Worm (Caenorhabditis elegans) whole organism, mixed stage, embryonic: ENCODE data around the gene W09B6.4.

Experiments
- bed-3 ChIP-seq: fragments of 200-800 bp; sonication (Bioruptor generic); optimal IDR thresholded peaks from 3 replicates; lab custom pipeline; 2018; ENCODE audit warnings: mild to moderate bottlenecking, missing genetic modification characterization, moderate library complexity, missing compliant biosample characterization
- ceh-39 ChIP-seq: fragments of 150-350 bp; optimal IDR thresholded peaks from 2 replicates; lab custom pipeline; 2014; ENCODE audit warnings: missing biosample characterization, missing genetic modification characterization
- ceh-43 ChIP-seq: fragments of 200-800 bp; sonication (Bioruptor generic); optimal IDR thresholded peaks from 2 replicates; lab custom pipeline; 2018; ENCODE audit warnings: mild to moderate bottlenecking, missing genetic modification characterization, moderate library complexity, missing compliant biosample characterization
- ceh-83 ChIP-seq: fragments of 200-800 bp; sonication (Bioruptor generic); optimal IDR thresholded peaks from 2 replicates; lab custom pipeline; 2018; ENCODE audit warnings: mild to moderate bottlenecking, missing genetic modification characterization, missing compliant biosample characterization
- ces-1 ChIP-seq: fragments of 150-350 bp; optimal IDR thresholded peaks from 2 replicates; lab custom pipeline; 2014; ENCODE audit warnings: missing biosample characterization, missing genetic modification reagents, missing genetic modification characterization
- cnd-1 ChIP-seq: fragments of 200-800 bp; sonication (Bioruptor generic); optimal IDR thresholded peaks from 2 replicates; lab custom pipeline; 2018; ENCODE audit warnings: mild to moderate bottlenecking, missing genetic modification characterization, missing compliant biosample characterization
- drap-1 ChIP-seq: fragments of 200-800 bp; sonication (Bioruptor generic); optimal IDR thresholded peaks from 3 replicates; lab custom pipeline; 2018; ENCODE audit warnings: mild to moderate bottlenecking, missing genetic modification characterization, missing compliant biosample characterization
- elt-1 ChIP-seq: sonication (generic microtip); optimal IDR thresholded peaks from 2 replicates; lab custom pipeline; 2017; ENCODE audit warnings: missing genetic modification characterization, mild to moderate bottlenecking, missing compliant biosample characterization, antibody characterized with exemption, moderate library complexity, borderline replicate concordance; ENCODE audit not compliant: insufficient read depth
- elt-3 ChIP-seq: fragments of 150-350 bp; optimal IDR thresholded peaks from 2 replicates; lab custom pipeline; 2014; ENCODE audit warnings: missing biosample characterization, missing genetic modification characterization
- flh-1 ChIP-seq: fragments of 200-800 bp; sonication (Bioruptor generic); optimal IDR thresholded peaks from 2 replicates; lab custom pipeline; 2018; ENCODE audit warnings: mild to moderate bottlenecking, missing genetic modification characterization, moderate library complexity, missing compliant biosample characterization
- ham-2 ChIP-seq: fragments of 200-800 bp; sonication (Bioruptor generic); optimal IDR thresholded peaks from 2 replicates; lab custom pipeline; 2018; ENCODE audit warnings: mild to moderate bottlenecking, missing genetic modification characterization, missing compliant biosample characterization
- hlh-1 ChIP-seq: fragments of 150-350 bp; optimal IDR thresholded peaks from 2 replicates; lab custom pipeline; 2014; ENCODE audit warnings: missing biosample characterization, missing genetic modification reagents, missing genetic modification characterization
- lin-13 ChIP-seq: fragments of 150-350 bp; optimal IDR thresholded peaks from 2 replicates; lab custom pipeline; 2014; ENCODE audit warnings: missing biosample characterization, missing genetic modification characterization
- lin-32 ChIP-seq: fragments of 200-800 bp; sonication (Bioruptor generic); optimal IDR thresholded peaks from 2 replicates; lab custom pipeline; 2018; ENCODE audit warnings: mild to moderate bottlenecking, missing genetic modification characterization, missing compliant biosample characterization
- lsy-2 ChIP-seq: fragments of 150-350 bp; optimal IDR thresholded peaks from 2 replicates; lab custom pipeline; 2014; ENCODE audit warnings: missing biosample characterization, missing genetic modification characterization
- mab-5 ChIP-seq: fragments of 150-350 bp; optimal IDR thresholded peaks from 2 replicates; lab custom pipeline; 2014; ENCODE audit warnings: missing biosample characterization, missing genetic modification characterization
- mep-1 ChIP-seq: fragments of 150-350 bp; optimal IDR thresholded peaks from 2 replicates; lab custom pipeline; 2017; ENCODE audit warnings: missing biosample characterization, missing genetic modification reagents, missing genetic modification characterization, inconsistent platforms
- mls-2 ChIP-seq: sonication (generic microtip); optimal IDR thresholded peaks from 2 replicates; lab custom pipeline; 2016; ENCODE audit warnings: mild to moderate bottlenecking, missing genetic modification characterization, moderate library complexity, missing compliant biosample characterization
- nhr-12 ChIP-seq: fragments of 150-350 bp; optimal IDR thresholded peaks from 2 replicates; lab custom pipeline; 2014; ENCODE audit warnings: missing biosample characterization, missing genetic modification characterization
- nhr-237 ChIP-seq: fragments of 150-350 bp; optimal IDR thresholded peaks from 2 replicates; lab custom pipeline; 2014; ENCODE audit warnings: missing biosample characterization, missing genetic modification characterization
- nhr-28 ChIP-seq: fragments of 150-350 bp; optimal IDR thresholded peaks from 2 replicates; lab custom pipeline; 2014; ENCODE audit warnings: missing biosample characterization, missing genetic modification characterization
- nhr-76 ChIP-seq: sonication (generic microtip); optimal IDR thresholded peaks from 2 replicates; lab custom pipeline; 2017; ENCODE audit warnings: missing biosample characterization, missing genetic modification characterization
- pha-4 ChIP-seq: fragments of 150-350 bp; optimal IDR thresholded peaks from 2 replicates; lab custom pipeline; 2018; ENCODE audit warnings: missing biosample characterization, missing genetic modification reagents, missing genetic modification characterization
- sem-2 ChIP-seq: fragments of 200-800 bp; sonication (Bioruptor generic); optimal IDR thresholded peaks from 2 replicates; lab custom pipeline; 2018; ENCODE audit warnings: mild to moderate bottlenecking, missing genetic modification characterization, missing compliant biosample characterization
- snpc-4 ChIP-seq: fragments of 150-350 bp; optimal IDR thresholded peaks from 2 replicates; lab custom pipeline; 2014; ENCODE audit warnings: missing biosample characterization, missing genetic modification characterization
- sptf-1 ChIP-seq: sonication (generic microtip); optimal IDR thresholded peaks from 2 replicates; lab custom pipeline; 2017; ENCODE audit warnings: mild to moderate bottlenecking, missing genetic modification characterization, moderate library complexity, missing compliant biosample characterization
- tbx-8 ChIP-seq: fragments of 200-800 bp; sonication (Bioruptor generic); optimal IDR thresholded peaks from 2 replicates; lab custom pipeline; 2018; ENCODE audit warnings: mild to moderate bottlenecking, missing genetic modification characterization, moderate library complexity, missing compliant biosample characterization
- unc-120 ChIP-seq: sonication (generic microtip); optimal IDR thresholded peaks from 2 replicates; lab custom pipeline; 2017; ENCODE audit warnings: missing genetic modification characterization, missing compliant biosample characterization; ENCODE audit not compliant: poor library complexity, severe bottlenecking
- unc-39 ChIP-seq: fragments of 150-350 bp; optimal IDR thresholded peaks from 2 replicates; lab custom pipeline; 2014; ENCODE audit warnings: missing biosample characterization, missing genetic modification characterization
- unc-62 ChIP-seq: fragments of 150-350 bp; optimal IDR thresholded peaks from 2 replicates; lab custom pipeline; 2014; ENCODE audit warnings: missing biosample characterization, missing genetic modification reagents, missing genetic modification characterization
- ztf-11 ChIP-seq: fragments of 150-350 bp; optimal IDR thresholded peaks from 2 replicates; lab custom pipeline; 2014; ENCODE audit warnings: missing biosample characterization, missing genetic modification characterization

W09B6.4 gene

ce11 chrII:1130241-1130640 lies 10.4 kb downstream of the W09B6.4 start:
- no peak for TF ChIP-seq mls-2 (tag; lab: Kevin White, UChicago)
- no peak for TF ChIP-seq ceh-83 (GFP tag; lab: Kevin White, UChicago)
- no peak for TF ChIP-seq lin-32
- no peak for TF ChIP-seq mab-5 (tag; lab: Kevin White, UChicago)
- no peak for TF ChIP-seq drap-1
- no peak for TF ChIP-seq ztf-11 (tag; lab: Kevin White, UChicago)
- TF ChIP-seq bed-3 (GFP tag; lab: Kevin White, UChicago) = no peak
- no peak for TF ChIP-seq unc-120 (tag; lab: Kevin White, UChicago)
- no peak for TF ChIP-seq unc-62
- TF ChIP-seq ceh-43 (GFP tag; lab: Kevin White, UChicago) = no peak
- TF ChIP-seq, all 35 proteins: peak for 0

DNA sequence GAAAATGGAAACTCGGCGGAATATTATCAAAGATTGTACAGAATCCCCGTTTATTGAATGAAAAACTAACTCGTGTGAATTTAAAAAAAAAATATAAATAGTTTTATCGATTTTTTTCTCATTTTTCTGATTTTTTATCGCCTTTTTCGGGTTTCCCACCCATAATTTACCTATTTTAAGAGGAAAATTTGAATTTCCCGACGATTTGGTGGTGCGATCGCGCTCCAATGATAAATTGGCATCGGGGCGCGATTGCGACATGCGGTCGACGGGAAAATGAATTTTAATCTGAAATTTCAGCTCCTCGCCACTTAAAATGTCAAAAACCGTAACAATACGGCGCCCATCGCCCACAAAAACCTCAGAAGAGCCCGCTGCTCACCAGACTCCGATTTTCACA lies 13.0 kb downstream of the W09B6.4 start, which contains the start of gene taf-6.1:
TSS of gene taf-6.1 (plus strand) at position 301 of the 400 bp plus-strand sequence.
- TF ChIP-seq nhr-76 (tag; lab: Kevin White, UChicago) (no peak), mls-2 (tag; lab: Kevin White, UChicago) (no peak), lsy-2 (tag; lab: Kevin White, UChicago) (no peak), ceh-43 (GFP tag; lab: Kevin White, UChicago) (no peak), drap-1 (no peak), ceh-83 (GFP tag; lab: Kevin White, UChicago) (no peak), unc-62 (no peak), elt-3 (tag; lab: Kevin White, UChicago) (no peak), nhr-237 (no peak)

DNA sequence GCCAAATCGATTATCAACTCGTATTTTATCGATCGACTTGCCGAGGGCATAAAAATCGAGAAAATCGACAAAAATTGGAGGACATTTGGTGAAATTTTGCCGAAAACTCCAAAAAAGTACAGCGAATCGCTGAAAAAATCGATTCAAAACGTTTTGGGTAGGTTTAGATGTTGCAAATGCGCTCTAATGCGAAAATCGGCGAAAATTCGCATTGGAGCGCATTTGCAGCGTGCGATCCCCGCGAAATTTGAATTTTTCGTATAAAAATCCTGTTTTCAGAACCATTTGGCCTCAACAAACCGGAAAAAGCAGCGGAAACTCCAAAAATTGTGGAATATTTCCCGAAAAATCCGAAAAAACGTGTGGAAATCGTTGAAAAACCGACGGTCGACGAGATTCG lies 14.2 kb downstream of the W09B6.4 start:
- TF ChIP-seq sptf-1 (tag; lab: Kevin White, UChicago) = no peak
- no peak for TF ChIP-seq nhr-28 (tag; lab: Kevin White, UChicago)
- no peak for TF ChIP-seq ces-1 (GFP tag; lab: Kevin White, UChicago)
- no peak for TF ChIP-seq lin-13 (tag; lab: Kevin White, UChicago)
- no peak for TF ChIP-seq elt-3 (tag; lab: Kevin White, UChicago)
- no peak for TF ChIP-seq mep-1 (tag; lab: Kevin White, UChicago)
- no peak for TF ChIP-seq flh-1 (GFP tag; lab: Kevin White, UChicago)
- no peak for TF ChIP-seq mab-5 (tag; lab: Kevin White, UChicago)
- no peak for TF ChIP-seq lin-32
- TF ChIP-seq ham-2 (GFP tag; lab: Kevin White, UChicago) = no peak
- no peak for TF ChIP-seq bed-3 (GFP tag; lab: Kevin White, UChicago)
- no peak for TF ChIP-seq lsy-2 (tag; lab: Kevin White, UChicago)

ce11 chrII:1124757-1125156 lies 15.9 kb downstream of the W09B6.4 start:
- no peak for TF ChIP-seq ces-1 (GFP tag; lab: Kevin White, UChicago)
- TF ChIP-seq mls-2 (tag; lab: Kevin White, UChicago) = no peak
- TF ChIP-seq nhr-76 (tag; lab: Kevin White, UChicago) = no peak
- TF ChIP-seq nhr-28 (tag; lab: Kevin White, UChicago) = no peak
- TF ChIP-seq ceh-83 (GFP tag; lab: Kevin White, UChicago) = no peak
- no peak for TF ChIP-seq lsy-2 (tag; lab: Kevin White, UChicago)
- no peak for TF ChIP-seq snpc-4 (tag; lab: Kevin White, UChicago)
- no peak for TF ChIP-seq nhr-12 (tag; lab: Kevin White, UChicago)
- no peak for TF ChIP-seq lin-13 (tag; lab: Kevin White, UChicago)
- no peak for TF ChIP-seq mep-1 (tag; lab: Kevin White, UChicago)
- TF ChIP-seq bed-3 (GFP tag; lab: Kevin White, UChicago) = no peak
- TF ChIP-seq pha-4 (tag; lab: Kevin White, UChicago) = no peak
- TF ChIP-seq ceh-39 (tag; lab: Kevin White, UChicago) = no peak
- no peak for TF ChIP-seq tbx-8 (GFP tag; lab: Kevin White, UChicago)
- no peak for TF ChIP-seq elt-3 (tag; lab: Kevin White, UChicago)
- TF ChIP-seq drap-1 = no peak
- no peak for TF ChIP-seq flh-1 (GFP tag; lab: Kevin White, UChicago)
- TF ChIP-seq elt-1 = no peak
- TF ChIP-seq, all 35 proteins: peak for 0

DNA sequence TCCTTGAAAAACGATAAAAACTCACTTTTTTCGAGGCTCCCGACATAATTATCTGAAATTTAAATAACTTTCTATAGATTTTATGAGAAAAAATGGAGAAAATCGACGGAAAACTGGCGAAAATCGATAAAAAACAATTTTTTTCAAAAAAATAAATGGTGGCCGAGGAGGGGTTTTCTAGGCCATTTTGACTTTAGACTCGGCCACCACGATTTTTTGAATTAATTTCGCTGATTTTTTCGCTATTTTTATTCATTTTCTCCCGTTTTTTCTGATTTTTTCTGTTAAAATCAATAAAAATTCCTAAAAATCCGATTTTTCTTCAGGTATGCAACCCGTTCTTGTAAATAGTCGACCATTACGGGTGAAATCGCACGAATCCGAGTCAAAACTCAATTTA lies 17.4 kb downstream of the W09B6.4 start, which contains the start of the genes sut-1 and eri-3:
TSS of gene sut-1 (minus strand) at position 58 of the 400 bp plus-strand sequence.
TSS of gene eri-3 (plus strand) at position 327 of the 400 bp plus-strand sequence.
- TF ChIP-seq nhr-76 (tag; lab: Kevin White, UChicago) (no peak), unc-39 (tag; lab: Kevin White, UChicago) (no peak), pha-4 (tag; lab: Kevin White, UChicago) (no peak), bed-3 (GFP tag; lab: Kevin White, UChicago) (no peak), ham-2 (GFP tag; lab: Kevin White, UChicago) (no peak), lsy-2 (tag; lab: Kevin White, UChicago) (no peak), hlh-1 (tag; lab: Kevin White, UChicago) (no peak), elt-3 (tag; lab: Kevin White, UChicago) (no peak), sptf-1 (tag; lab: Kevin White, UChicago) (no peak), sem-2 (GFP tag; lab: Kevin White, UChicago) (no peak), snpc-4 (tag; lab: Kevin White, UChicago) (no peak), mep-1 (tag; lab: Kevin White, UChicago) (no peak), ceh-43 (GFP tag; lab: Kevin White, UChicago) (no peak), flh-1 (GFP tag; lab: Kevin White, UChicago) (no peak), lin-32 (no peak), cnd-1 (tag; lab: Kevin White, UChicago) (no peak), elt-1 (no peak)
